Worm (Caenorhabditis elegans): ENCODE data around the gene Y9C12A.1.

The Y9C12A.1 gene

DNA sequence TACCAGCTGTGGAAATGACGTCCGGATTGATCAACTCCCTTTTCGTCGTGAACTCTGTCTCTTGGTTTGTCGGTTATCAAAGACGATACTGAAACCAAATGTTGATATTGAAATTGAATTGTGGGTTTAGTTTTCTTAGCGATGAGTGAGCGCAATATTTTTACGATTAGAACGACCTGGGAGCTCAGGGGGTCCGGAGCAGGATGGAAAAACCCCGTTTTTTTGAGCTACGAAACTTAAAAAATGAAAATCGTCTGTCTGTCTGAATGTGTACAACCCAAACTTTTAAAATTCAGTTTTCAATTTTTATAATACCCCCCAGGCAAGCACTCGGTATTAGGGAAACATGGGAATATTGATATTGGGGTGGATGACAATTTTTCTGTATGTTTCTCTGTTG lies 39.8 kb downstream of the Y9C12A.1 start:
- TF ChIP-seq nhr-28 (tag; optimal IDR thresholded peaks at IDR 0.05) (no peak), hmg-1.1 (GFP tag; IDR thresholded peaks at IDR 0.05) (no peak), spr-1 (tag; optimal IDR thresholded peaks at IDR 0.05) (no peak), Y48G9A.11 (GFP tag; IDR thresholded peaks at IDR 0.05) (no peak), mdl-1 (tag; optimal IDR thresholded peaks at IDR 0.05) (no peak), cey-2 (tag; optimal IDR thresholded peaks at IDR 0.05; ENCODE audit: borderline replicate concordance, insufficient read depth) (no peak), unc-62 (GFP tag; optimal IDR thresholded peaks at IDR 0.05 in 1 of 2) (peak in 1 of 2 experiments; percentile 52), unc-62 (tag; optimal IDR thresholded peaks at IDR 0.05) (no peak), dmd-6 (GFP tag; IDR thresholded peaks at IDR 0.05) (no peak; the same call in 1 of the 2 replicates), daf-19 (GFP tag; conservative IDR thresholded peaks at IDR 0.05) (no peak), mep-1 (tag; optimal IDR thresholded peaks at IDR 0.05) (peak; percentile 14), arid-1 (GFP tag; conservative IDR thresholded peaks at IDR 0.05) (no peak), vab-7 (GFP tag; IDR thresholded peaks at IDR 0.05) (0 out of 2 replicates have a peak, but pooled peaks have one; percentile 22), nhr-42 (GFP tag; IDR thresholded peaks at IDR 0.05) (no peak), dmd-9 (GFP tag; IDR thresholded peaks at IDR 0.05) (no peak), Y75B8A.6 (GFP tag; IDR thresholded peaks at IDR 0.05) (no peak), hlh-11 (tag; optimal IDR thresholded peaks at IDR 0.05) (peak; percentile 26), nhr-11 (tag; optimal IDR thresholded peaks at IDR 0.05) (no peak), F26F4.8 (GFP tag; conservative IDR thresholded peaks at IDR 0.05) (no peak), egl-43 (GFP tag; IDR thresholded peaks at IDR 0.05) (0 out of 2 replicates have a peak, but pooled peaks have one; percentile 8), nhr-10 (tag; optimal IDR thresholded peaks at IDR 0.05) (no peak), php-3 (GFP tag; IDR thresholded peaks at IDR 0.05) (no peak), pqm-1 (tag; optimal IDR thresholded peaks at IDR 0.05) (no peak), zfp-2 (tag; optimal IDR thresholded peaks at IDR 0.05) (no peak), nhr-77 (tag; optimal IDR thresholded peaks at IDR 0.05) (peak; percentile 12), lin-15B (tag; optimal IDR thresholded peaks at IDR 0.05) (no peak), mxl-2 (GFP tag; conservative IDR thresholded peaks at IDR 0.05) (no peak), nhr-48 (tag; optimal IDR thresholded peaks at IDR 0.05) (peak; percentile 3)

DNA sequence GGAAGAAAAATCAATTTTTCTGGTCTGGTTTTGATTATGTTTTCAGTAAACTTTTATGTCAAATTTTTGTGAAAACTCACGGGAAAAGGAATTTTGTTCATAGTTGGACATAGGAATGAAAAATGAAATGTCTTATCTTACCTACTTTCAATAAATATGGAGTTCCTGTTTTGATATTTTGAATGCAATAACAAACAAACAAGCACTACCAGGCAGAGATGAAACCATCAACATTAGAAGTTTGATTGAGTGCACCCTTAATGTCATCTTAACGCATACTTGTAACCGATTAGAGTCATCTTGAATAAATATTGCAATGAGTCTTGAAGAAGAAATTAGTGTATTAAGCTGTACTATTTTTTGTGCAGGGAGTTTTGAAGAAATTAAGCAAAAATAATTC lies 41.2 kb downstream of the Y9C12A.1 start, which contains the start of gene M6.11:
M6.11 (minus strand) TSS at position 101 of the 400 bp plus-strand sequence.
- TF ChIP-seq aha-1 (tag) (peak; percentile 44), F44E2.7 (GFP tag; IDR thresholded peaks at IDR 0.05) (no peak)

ce11 chrX:637588-637987 lies 45.0 kb downstream of the Y9C12A.1 start:
- no peak for TF ChIP-seq D1046.2 (GFP tag; IDR thresholded peaks at IDR 0.05)
- TF ChIP-seq php-3 (GFP tag; IDR thresholded peaks at IDR 0.05), result peak; percentile 43; the same call in 1 of the 2 replicates
- TF ChIP-seq hlh-11 (tag; optimal IDR thresholded peaks at IDR 0.05), result peak; percentile 50
- no peak for TF ChIP-seq T20F7.1 (GFP tag; optimal IDR thresholded peaks at IDR 0.05)
- no peak for TF ChIP-seq T26A8.4 (GFP tag; IDR thresholded peaks at IDR 0.05)
- no peak for TF ChIP-seq daf-16 (GFP tag; optimal IDR thresholded peaks at IDR 0.05)
- peak; percentile 31 for TF ChIP-seq daf-16 (tag; optimal IDR thresholded peaks at IDR 0.05)
- TF ChIP-seq pqm-1 (tag; optimal IDR thresholded peaks at IDR 0.05), result peak; percentile 69
- peak; percentile 37 for TF ChIP-seq aha-1 (tag)
- TF ChIP-seq unc-62 (GFP tag; optimal IDR thresholded peaks at IDR 0.05 in 1 of 2), result peak in 1 of 2 experiments; percentile 94
- TF ChIP-seq unc-62 (tag; optimal IDR thresholded peaks at IDR 0.05), result no peak
- peak; percentile 69 for TF ChIP-seq dmd-6 (GFP tag; IDR thresholded peaks at IDR 0.05)

DNA sequence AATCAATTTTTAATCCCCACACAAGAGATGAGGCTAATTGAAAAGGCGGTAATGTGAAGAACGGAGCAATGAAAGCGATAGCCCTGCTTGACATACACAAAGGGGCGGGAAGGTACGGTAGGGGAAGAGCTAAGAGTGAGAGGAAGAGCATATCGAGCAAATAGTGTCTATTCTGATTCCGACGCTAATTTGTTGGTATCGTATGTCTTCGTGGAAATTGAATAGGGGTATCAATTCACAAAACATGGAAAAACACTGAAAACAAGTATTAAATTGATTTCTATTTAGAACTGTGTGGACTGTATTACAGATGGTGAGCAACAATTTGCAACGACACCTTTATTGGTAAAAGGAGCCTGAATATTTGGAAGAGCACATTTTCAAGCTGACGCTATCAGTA lies 45.7 kb downstream of the Y9C12A.1 start, which contains the start of gene pha-2:
pha-2 (minus strand) TSS at position 101 of the 400 bp plus-strand sequence.
- no peak for TF ChIP-seq ceh-20 (GFP tag; IDR thresholded peaks at IDR 0.05)
- no peak for TF ChIP-seq hif-1 (tag; optimal IDR thresholded peaks at IDR 0.05)
- no peak for TF ChIP-seq T26A8.4 (GFP tag; IDR thresholded peaks at IDR 0.05)
- no peak for TF ChIP-seq ceh-62 (tag; optimal IDR thresholded peaks at IDR 0.05)
- no peak for TF ChIP-seq skn-1 (tag; optimal IDR thresholded peaks at IDR 0.05)
- no peak for TF ChIP-seq daf-19 (GFP tag; conservative IDR thresholded peaks at IDR 0.05)
- TF ChIP-seq mxl-2 (GFP tag; conservative IDR thresholded peaks at IDR 0.05), result no peak
- TF ChIP-seq spr-3 (GFP tag; optimal IDR thresholded peaks at IDR 0.05), result no peak
- TF ChIP-seq ceh-28 (tag; optimal IDR thresholded peaks at IDR 0.05), result no peak
- no peak for TF ChIP-seq lin-38 (GFP tag; IDR thresholded peaks at IDR 0.05)
- no peak for TF ChIP-seq dmd-8 (GFP tag; IDR thresholded peaks at IDR 0.05)
- no peak for TF ChIP-seq arid-1 (GFP tag; conservative IDR thresholded peaks at IDR 0.05)
- TF ChIP-seq ama-1 (optimal IDR thresholded peaks at IDR 0.05), result no peak
- no peak for TF ChIP-seq lin-29 (GFP tag; IDR thresholded peaks at IDR 0.05)
- no peak for TF ChIP-seq ceh-82 (tag; optimal IDR thresholded peaks at IDR 0.05)
- TF ChIP-seq nhr-10 (tag; optimal IDR thresholded peaks at IDR 0.05), result no peak
- no peak for TF ChIP-seq unc-130 (GFP tag; optimal IDR thresholded peaks at IDR 0.05)
- no peak for TF ChIP-seq dpl-1 (GFP tag; optimal IDR thresholded peaks at IDR 0.05)
